Fruit fly (Drosophila melanogaster): ENCODE results near the gene shps.
A peak's percentile ranks its signal among the peaks of the same experiment; 100 is the strongest.

The shps gene

DNA sequence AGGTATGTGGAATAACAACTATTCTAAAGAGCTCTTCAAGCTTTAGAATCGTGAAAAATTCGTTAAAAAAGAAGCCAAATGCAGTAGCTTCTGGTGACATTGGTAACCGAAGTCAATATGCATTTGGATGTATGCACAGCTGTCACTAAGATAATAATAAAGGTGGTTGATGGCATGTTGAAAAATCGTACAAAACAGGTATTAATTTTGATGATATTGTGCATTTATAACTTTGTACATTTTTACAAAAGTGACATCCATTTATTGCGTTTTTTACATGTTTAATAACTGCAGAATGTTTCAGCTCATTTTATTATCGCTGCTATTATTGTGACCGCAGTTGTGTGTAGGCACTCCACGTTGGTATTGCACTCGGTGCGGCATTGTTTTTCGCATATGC, 22.1 kb downstream of the shps start (continued):
- no peak for TF ChIP-seq ranshi (GFP tag; IDR thresholded peaks at IDR 0.05)
- 0 out of 2 replicates have a peak, but pooled peaks have one; percentile 45 for TF ChIP-seq CG5953 (GFP tag; IDR thresholded peaks at IDR 0.05)
- no peak for TF ChIP-seq aop (GFP tag; IDR thresholded peaks at IDR 0.05)
- no peak for TF ChIP-seq CG10979 (tag; optimal IDR thresholded peaks at IDR 0.05)
- no peak for TF ChIP-seq tap (tag; optimal IDR thresholded peaks at IDR 0.05)
- no peak for TF ChIP-seq dmrt11E (tag; optimal IDR thresholded peaks at IDR 0.05)
- TF ChIP-seq CG8924 (tag; optimal IDR thresholded peaks at IDR 0.05): no peak
- TF ChIP-seq crc (GFP tag; optimal IDR thresholded peaks at IDR 0.05): no peak
- no peak for TF ChIP-seq schlank (tag; optimal IDR thresholded peaks at IDR 0.05)
- peak; percentile 30 for TF ChIP-seq CG3407 (GFP tag; optimal IDR thresholded peaks at IDR 0.05)
- TF ChIP-seq CG14667 (GFP tag; IDR thresholded peaks at IDR 0.05): no peak
- no peak for TF ChIP-seq YL-1 (GFP tag; optimal IDR thresholded peaks at IDR 0.05)
- no peak for TF ChIP-seq CG32532 (GFP tag; IDR thresholded peaks at IDR 0.05)
- peak; percentile 8 for TF ChIP-seq gsb-n (tag; optimal IDR thresholded peaks at IDR 0.05)
- no peak for TF ChIP-seq CG2712 (tag; optimal IDR thresholded peaks at IDR 0.05)
- no peak for TF ChIP-seq CG5245 (GFP tag; optimal IDR thresholded peaks at IDR 0.05)
- peak; percentile 0 for TF ChIP-seq CG10654 (GFP tag; optimal IDR thresholded peaks at IDR 0.05)
- TF ChIP-seq CG6254 (GFP tag; optimal IDR thresholded peaks at IDR 0.05): peak; percentile 27
- no peak for TF ChIP-seq mam (GFP tag; optimal IDR thresholded peaks at IDR 0.05)

DNA sequence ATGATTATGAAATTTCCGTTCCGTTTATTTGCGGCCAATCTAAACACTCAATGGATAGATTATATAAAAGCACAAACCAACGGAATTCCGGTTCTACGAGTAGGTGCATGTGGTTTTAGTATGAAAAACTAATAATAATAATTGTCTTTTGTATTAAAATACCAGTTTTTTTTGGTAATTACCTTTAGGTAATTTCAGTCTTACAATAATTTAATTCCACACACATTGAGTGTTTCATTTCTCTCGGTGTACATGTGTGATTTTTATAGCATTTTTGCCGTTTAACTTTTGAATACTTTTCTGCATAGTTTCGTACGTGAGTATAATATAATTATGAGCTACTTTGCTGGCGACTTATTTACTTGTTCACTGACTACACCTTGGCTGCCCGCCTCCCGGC, 23.7 kb downstream of the shps start:
- TF ChIP-seq sim (GFP tag; IDR thresholded peaks at IDR 0.05) (no peak), CG13894 (tag; optimal IDR thresholded peaks at IDR 0.05) (no peak), Rx (GFP tag; IDR thresholded peaks at IDR 0.05) (no peak), Hand (GFP tag; optimal IDR thresholded peaks at IDR 0.05) (no peak), CG6765 (GFP tag; optimal IDR thresholded peaks at IDR 0.05) (no peak), vvl (GFP tag; IDR thresholded peaks at IDR 0.05) (peak; percentile 30; the same call in 1 of the 2 replicates), HHEX (GFP tag; optimal IDR thresholded peaks at IDR 0.05) (no peak), CG30403 (GFP tag; optimal IDR thresholded peaks at IDR 0.05) (peak; percentile 23), ap (GFP tag; IDR thresholded peaks at IDR 0.05) (no peak), slou (GFP tag; optimal IDR thresholded peaks at IDR 0.05) (peak; percentile 9), CG9727 (GFP tag; optimal IDR thresholded peaks at IDR 0.05) (no peak), hkb (optimal IDR thresholded peaks at IDR 0.05) (no peak), hkb (GFP tag; IDR thresholded peaks at IDR 0.05) (peak; percentile 52; the same call in 1 of the 2 replicates), Oli (tag; optimal IDR thresholded peaks at IDR 0.05) (peak; percentile 6), CG15514 (GFP tag; optimal IDR thresholded peaks at IDR 0.05) (no peak), fd96Cb (tag; optimal IDR thresholded peaks at IDR 0.05) (no peak), Ptx1 (GFP tag; IDR thresholded peaks at IDR 0.05) (peak; percentile 36; the same call in 1 of the 2 replicates), Med (GFP tag) (peak; percentile 37), slbo (GFP tag; IDR thresholded peaks at IDR 0.05) (peak; percentile 54), CG8359 (GFP tag; optimal IDR thresholded peaks at IDR 0.05; ENCODE audit: borderline replicate concordance) (no peak), caup (GFP tag; optimal IDR thresholded peaks at IDR 0.05; ENCODE audit: severe bottlenecking) (no peak), Xbp1 (GFP tag; optimal IDR thresholded peaks at IDR 0.05) (no peak), ara (GFP tag; IDR thresholded peaks at IDR 0.05) (no peak), fd3F (GFP tag; optimal IDR thresholded peaks at IDR 0.05) (no peak), Poxn (GFP tag; IDR thresholded peaks at IDR 0.05) (no peak), CG15696 (tag; optimal IDR thresholded peaks at IDR 0.05) (no peak), lbe (GFP tag; optimal IDR thresholded peaks at IDR 0.05) (no peak), CG10267 (tag; optimal IDR thresholded peaks at IDR 0.05) (no peak), sd (tag; optimal IDR thresholded peaks at IDR 0.05) (no peak), phol (tag; optimal IDR thresholded peaks at IDR 0.05) (peak; percentile 11), CG2116 (GFP tag; optimal IDR thresholded peaks at IDR 0.05) (no peak), CG14441 (GFP tag; IDR thresholded peaks at IDR 0.05) (peak; percentile 49; the same call in 1 of the 2 replicates), CG12391 (tag; optimal IDR thresholded peaks at IDR 0.05) (peak; percentile 7)

Measured in whole organism, embryonic.